Fruit fly (Drosophila melanogaster) whole organism, wandering third instar larva: Measurements from ENCODE around the gene CG9095.

Source experiments
- CG9705 ChIP-seq: fragments of 200-800 bp; sonication (Bioruptor generic); optimal IDR thresholded peaks from 2 replicates; lab custom pipeline; 2018; ENCODE audit warnings: missing biosample characterization, mild to moderate bottlenecking, missing genetic modification characterization
- Hr78 ChIP-seq: fragments of >200 bp; optimal IDR thresholded peaks from 2 replicates; lab custom pipeline; 2017; ENCODE audit warnings: missing biosample characterization, missing genetic modification characterization
- foxo ChIP-seq, 2 experiments: fragments of 200-800 bp; sonication (Bioruptor generic); optimal IDR thresholded peaks; 2 replicates in 1 of 2; 3 replicates in 1 of 2; lab custom pipeline; 2016 to 2017; ENCODE audit warnings: missing biosample characterization in 2 of 2, missing genetic modification characterization in 2 of 2
- fru ChIP-seq: fragments of 200-800 bp; sonication (Bioruptor generic); optimal IDR thresholded peaks from 3 replicates; lab custom pipeline; 2016; ENCODE audit warnings: missing biosample characterization, mild to moderate bottlenecking, missing genetic modification characterization
- pan ChIP-seq: fragments of >200 bp; optimal IDR thresholded peaks from 2 replicates; lab custom pipeline; 2017
- psq ChIP-seq: fragments of 200-800 bp; sonication (Bioruptor generic); optimal IDR thresholded peaks from 3 replicates; lab custom pipeline; 2017; ENCODE audit warnings: missing biosample characterization, mild to moderate bottlenecking, missing genetic modification characterization, moderate library complexity
- rgr ChIP-seq: fragments of 200-800 bp; sonication (Bioruptor generic); optimal IDR thresholded peaks from 3 replicates; lab custom pipeline; 2016; ENCODE audit warnings: missing biosample characterization, mild to moderate bottlenecking, missing genetic modification characterization
- usp ChIP-seq: fragments of >200 bp; optimal IDR thresholded peaks from 2 replicates; lab custom pipeline; 2017; ENCODE audit warnings: missing biosample characterization, missing genetic modification characterization

DNA sequence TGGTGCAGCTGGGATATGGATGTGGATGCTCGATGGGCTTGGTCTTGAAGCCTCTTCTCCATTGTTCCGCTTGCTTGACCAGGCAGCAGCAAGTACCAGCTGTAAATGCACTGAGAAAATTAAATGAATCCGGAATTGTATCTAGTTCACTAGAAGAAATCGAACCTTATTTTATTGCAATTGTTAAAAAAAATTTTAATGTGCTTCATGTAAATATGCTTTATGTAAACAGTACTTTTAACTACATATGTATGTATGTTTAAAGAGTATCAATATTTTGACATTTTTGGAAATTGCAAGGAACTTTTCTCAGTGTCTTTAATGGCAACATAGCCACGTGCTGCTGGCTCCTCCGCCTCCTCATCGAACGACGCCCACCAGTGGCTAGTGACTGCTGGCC is 1.9 kb upstream of the CG9095 start:
- TF ChIP-seq rgr (GFP tag; lab: Kevin White, UChicago) = no peak
- no peak for TF ChIP-seq psq (GFP tag; lab: Kevin White, UChicago)
- TF ChIP-seq CG9705 = no peak
- no peak for TF ChIP-seq usp
- no peak for TF ChIP-seq pan (lab: Kevin White, UChicago)
- no peak for TF ChIP-seq foxo (GFP tag; optimal IDR thresholded peaks at IDR 0.05; lab: Kevin White, UChicago)
- TF ChIP-seq fru (GFP tag; lab: Kevin White, UChicago) = no peak
- no peak for TF ChIP-seq Hr78 (GFP tag; lab: Kevin White, UChicago)
